Worm (Caenorhabditis elegans): ENCODE data around the gene F01F1.2.

The F01F1.2 gene

ce11 chrIII:5876140-5876675, 2.1 kb upstream of the F01F1.2 start, which contains the start of gene aldo-2 (continued):
- peak; percentile 25 for TF ChIP-seq nhr-21 (tag; optimal IDR thresholded peaks at IDR 0.05)

ce11 chrIII:5876867-5877641, 1.3 kb upstream of the F01F1.2 start:
- TF ChIP-seq crh-2 (tag; optimal IDR thresholded peaks at IDR 0.05) = peak; percentile 42
- peak; percentile 21 for TF ChIP-seq gmeb-1 (tag; optimal IDR thresholded peaks at IDR 0.05)
- TF ChIP-seq lsy-2 (tag; optimal IDR thresholded peaks at IDR 0.05) = peak in 1 of 2 experiments; percentile 21
- TF ChIP-seq mdl-1 (tag; optimal IDR thresholded peaks at IDR 0.05) = peak in 1 of 2 experiments; percentile 5
- TF ChIP-seq unc-39 (tag; optimal IDR thresholded peaks at IDR 0.05) = no peak
- TF ChIP-seq nhr-23 (tag; optimal IDR thresholded peaks at IDR 0.05) = no peak
- TF ChIP-seq nhr-21 (tag; optimal IDR thresholded peaks at IDR 0.05) = peak; percentile 52
- TF ChIP-seq sma-3 (GFP tag; optimal IDR thresholded peaks at IDR 0.05) = peak; percentile 35

DNA sequence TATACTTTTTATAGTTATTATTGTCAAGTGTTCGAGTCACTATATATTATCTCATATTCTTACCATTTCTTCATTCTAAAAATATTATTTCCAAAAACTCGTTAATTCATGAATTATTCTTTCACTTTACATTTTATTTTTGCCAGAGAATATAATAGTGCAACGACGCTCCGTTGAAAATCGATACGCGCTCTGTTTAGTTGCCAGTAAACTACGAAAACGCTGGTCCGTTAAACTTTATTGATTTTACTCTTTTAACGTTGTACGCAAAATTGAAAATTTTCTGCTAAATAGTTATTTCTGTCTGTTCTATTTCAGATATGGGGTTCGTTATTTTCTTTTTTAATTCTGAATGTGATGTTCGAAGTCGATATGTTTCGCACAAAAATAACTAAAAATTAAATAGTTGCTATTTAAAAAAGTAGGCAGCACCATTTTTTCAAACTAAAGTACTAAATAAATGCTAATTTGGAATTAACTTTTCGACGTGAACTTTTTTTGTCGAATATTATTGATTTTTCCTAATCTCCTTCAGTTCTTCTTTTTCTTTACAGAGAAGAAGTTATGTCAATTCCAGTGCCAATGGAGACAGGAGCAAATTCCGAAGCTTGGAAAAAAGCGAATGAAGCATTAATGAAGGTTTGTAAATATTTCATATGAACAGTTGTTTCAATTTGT, 1.1 kb downstream of the F01F1.2 start, which contains the start of gene hpo-10:
TSS of gene hpo-10 (plus strand) at position 199 of the 678 bp plus-strand sequence.
- TF ChIP-seq C34F6.9 (tag; optimal IDR thresholded peaks at IDR 0.05) (peak; percentile 56), aly-2 (tag; optimal IDR thresholded peaks at IDR 0.05) (no peak), unc-55 (GFP tag; optimal IDR thresholded peaks at IDR 0.05) (peak; percentile 55), lin-13 (GFP tag; optimal IDR thresholded peaks at IDR 0.05) (peak; percentile 41), ztf-11 (tag; optimal IDR thresholded peaks at IDR 0.05) (no peak), ZK546.5 (tag; optimal IDR thresholded peaks at IDR 0.05) (no peak), lsy-2 (tag; optimal IDR thresholded peaks at IDR 0.05) (peak; percentile 9 to 57), mab-5 (tag; optimal IDR thresholded peaks at IDR 0.05) (no peak), ama-1 (optimal IDR thresholded peaks at IDR 0.05) (no peak), fos-1 (tag; optimal IDR thresholded peaks at IDR 0.05) (no peak), gmeb-1 (tag; optimal IDR thresholded peaks at IDR 0.05) (peak; percentile 1), nhr-25 (tag; optimal IDR thresholded peaks at IDR 0.05) (peak; percentile 17), sma-3 (GFP tag; optimal IDR thresholded peaks at IDR 0.05) (no peak), Y55F3AM.14 (GFP tag; optimal IDR thresholded peaks at IDR 0.05) (no peak), peb-1 (tag; optimal IDR thresholded peaks at IDR 0.05) (no peak), nhr-10 (tag; optimal IDR thresholded peaks at IDR 0.05) (no peak), crh-2 (tag; optimal IDR thresholded peaks at IDR 0.05) (peak; percentile 52), blmp-1 (tag; optimal IDR thresholded peaks at IDR 0.05; ENCODE audit: insufficient read depth) (no peak)

- no peak for TF ChIP-seq zag-1 (tag; optimal IDR thresholded peaks at IDR 0.05)
- TF ChIP-seq crh-2 (tag; optimal IDR thresholded peaks at IDR 0.05) = no peak
- no peak for TF ChIP-seq nhr-237 (tag; optimal IDR thresholded peaks at IDR 0.05)
- TF ChIP-seq skn-1 (tag; optimal IDR thresholded peaks at IDR 0.05) = no peak
- TF ChIP-seq ZK546.5 (tag; optimal IDR thresholded peaks at IDR 0.05) = no peak
- no peak for TF ChIP-seq ztf-11 (tag; optimal IDR thresholded peaks at IDR 0.05)
- no peak for TF ChIP-seq fos-1 (tag; optimal IDR thresholded peaks at IDR 0.05)
- no peak for TF ChIP-seq snpc-4 (tag; optimal IDR thresholded peaks at IDR 0.05)
- no peak for TF ChIP-seq nhr-23 (tag; optimal IDR thresholded peaks at IDR 0.05)
- TF ChIP-seq nhr-129 (tag; optimal IDR thresholded peaks at IDR 0.05) = no peak
- TF ChIP-seq Y55F3AM.14 (GFP tag; optimal IDR thresholded peaks at IDR 0.05) = no peak
- TF ChIP-seq ceh-16 (tag; optimal IDR thresholded peaks at IDR 0.05) = no peak
- no peak for TF ChIP-seq mab-5 (tag; optimal IDR thresholded peaks at IDR 0.05)
- no peak for TF ChIP-seq aly-2 (tag; optimal IDR thresholded peaks at IDR 0.05)
- no peak for TF ChIP-seq mbf-1 (tag; optimal IDR thresholded peaks at IDR 0.05)
- no peak for TF ChIP-seq elt-1 (tag; optimal IDR thresholded peaks at IDR 0.05)
- TF ChIP-seq unc-62 (GFP tag; optimal IDR thresholded peaks at IDR 0.05) = no peak
- no peak for TF ChIP-seq lin-13 (GFP tag; optimal IDR thresholded peaks at IDR 0.05)
- TF ChIP-seq F13H6.1 (tag; optimal IDR thresholded peaks at IDR 0.05) = no peak
Observed at ce11 chrIII:5882284-5882683, 3.9 kb downstream of the F01F1.2 start.

ce11 chrIII:5882823-5883222, 4.5 kb downstream of the F01F1.2 start, which contains the start of gene F01F1.14:
F01F1.14 (minus strand) TSS chrIII:5882923.
- no peak for TF ChIP-seq F13H6.1 (tag; optimal IDR thresholded peaks at IDR 0.05)
- TF ChIP-seq C34F6.9 (tag; optimal IDR thresholded peaks at IDR 0.05) = no peak
- TF ChIP-seq aly-2 (tag; optimal IDR thresholded peaks at IDR 0.05) = no peak
- TF ChIP-seq sem-4 (tag; optimal IDR thresholded peaks at IDR 0.05) = no peak
- TF ChIP-seq nhr-12 (tag; optimal IDR thresholded peaks at IDR 0.05) = no peak
- no peak for TF ChIP-seq nhr-129 (tag; optimal IDR thresholded peaks at IDR 0.05)
